Fruit fly (Drosophila melanogaster) whole organism, prepupa: ENCODE results near the gene CG14043.
A peak's percentile ranks its signal among the peaks of the same experiment; 100 is the strongest.

Experiments used
- Blimp-1 ChIP-seq: fragments of 200-800 bp; sonication (Bioruptor generic); optimal IDR thresholded peaks from 3 replicates; lab custom pipeline; 2017; ENCODE audit warnings: missing biosample characterization, missing genetic modification characterization, mild to moderate bottlenecking, moderate library complexity, missing genetic modification reagents
- CG10631 ChIP-seq: fragments of 200-800 bp; sonication (Bioruptor generic); optimal IDR thresholded peaks from 2 replicates; lab custom pipeline; 2016; ENCODE audit warnings: missing biosample characterization, missing genetic modification characterization
- CG11902 ChIP-seq: fragments of 200-800 bp; sonication (Bioruptor generic); optimal IDR thresholded peaks from 3 replicates; lab custom pipeline; 2016; ENCODE audit warnings: missing biosample characterization, missing genetic modification characterization
- CG15336 ChIP-seq: fragments of 200-800 bp; sonication (Bioruptor generic); IDR thresholded peaks from 2 replicates; pipeline ENCODE4 v1.3.6; 2022; ENCODE audit warnings: missing biosample characterization, missing genetic modification characterization
- CG16779 ChIP-seq: fragments of 200-800 bp; sonication (Bioruptor generic); optimal IDR thresholded peaks from 3 replicates; lab custom pipeline; 2017; ENCODE audit warnings: missing biosample characterization, mild to moderate bottlenecking, missing genetic modification characterization
- CG3032 ChIP-seq: fragments of 200-800 bp; optimal IDR thresholded peaks from 2 replicates; lab custom pipeline; 2019; ENCODE audit warnings: missing biosample characterization, mild to moderate bottlenecking, missing genetic modification characterization, moderate library complexity
- CG31627 ChIP-seq: fragments of 200-800 bp; sonication (Bioruptor generic); optimal IDR thresholded peaks from 3 replicates; lab custom pipeline; 2016; ENCODE audit warnings: missing biosample characterization, missing genetic modification characterization
- CG32006 ChIP-seq: fragments of 200-800 bp; sonication (Bioruptor generic); optimal IDR thresholded peaks from 3 replicates; lab custom pipeline; 2017; ENCODE audit warnings: missing biosample characterization, mild to moderate bottlenecking, missing genetic modification characterization
- CG3919 ChIP-seq: fragments of 200-800 bp; sonication (Bioruptor generic); optimal IDR thresholded peaks from 3 replicates; lab custom pipeline; 2016; ENCODE audit warnings: missing biosample characterization, missing genetic modification characterization
- CG6163 ChIP-seq: fragments of 200-800 bp; sonication (Bioruptor generic); IDR thresholded peaks from 3 replicates; pipeline ENCODE4 v1.3.6; 2022; ENCODE audit warnings: missing biosample characterization, missing genetic modification characterization
- CG6276 ChIP-seq: fragments of 200-800 bp; sonication (Bioruptor generic); optimal IDR thresholded peaks from 2 replicates; lab custom pipeline; 2017; ENCODE audit warnings: missing biosample characterization, mild to moderate bottlenecking, missing genetic modification characterization
- CG6854 ChIP-seq: fragments of 200-800 bp; sonication (Bioruptor generic); optimal IDR thresholded peaks from 2 replicates; lab custom pipeline; 2017; ENCODE audit warnings: missing biosample characterization, mild to moderate bottlenecking, missing genetic modification characterization
- CG7368 ChIP-seq: fragments of 200-800 bp; sonication (Bioruptor generic); optimal IDR thresholded peaks from 3 replicates; lab custom pipeline; 2016; ENCODE audit warnings: missing biosample characterization, missing genetic modification characterization
- CG8119 ChIP-seq: fragments of 200-800 bp; sonication (Bioruptor generic); IDR thresholded peaks from 3 replicates; pipeline ENCODE4 v1.3.6; 2022; ENCODE audit warnings: missing biosample characterization, missing genetic modification characterization
- CG9139 ChIP-seq: fragments of 200-800 bp; sonication (Bioruptor generic); optimal IDR thresholded peaks from 3 replicates; lab custom pipeline; 2017; ENCODE audit warnings: missing biosample characterization, mild to moderate bottlenecking, missing genetic modification characterization
- Eip75B ChIP-seq: fragments of 200-800 bp; sonication (Bioruptor generic); optimal IDR thresholded peaks from 3 replicates; lab custom pipeline; 2016; ENCODE audit warnings: missing biosample characterization, missing genetic modification characterization
- Eip78C ChIP-seq: fragments of 200-800 bp; sonication (Bioruptor generic); peaks from one replicate; lab custom pipeline; 2016; ENCODE audit warnings: missing biosample characterization, missing genetic modification characterization
- Ets21C ChIP-seq: fragments of 200-800 bp; sonication (Bioruptor generic); optimal IDR thresholded peaks from 3 replicates; lab custom pipeline; 2016; ENCODE audit warnings: missing biosample characterization, missing genetic modification characterization
- Gug ChIP-seq: fragments of 200-800 bp; sonication (Bioruptor generic); IDR thresholded peaks from 2 replicates; pipeline ENCODE4 v1.3.6; 2022; ENCODE audit warnings: missing biosample characterization, missing genetic modification characterization
- Hr38 ChIP-seq: sonication (Bioruptor generic); optimal IDR thresholded peaks from 2 replicates; lab custom pipeline; 2016; ENCODE audit warnings: missing biosample characterization, missing genetic modification characterization
- Hr39 ChIP-seq: fragments of 200-800 bp; sonication (Bioruptor generic); optimal IDR thresholded peaks from 2 replicates; lab custom pipeline; 2016; ENCODE audit warnings: missing biosample characterization, missing genetic modification characterization
- Hr4 ChIP-seq: fragments of 200-800 bp; sonication (Bioruptor generic); optimal IDR thresholded peaks from 3 replicates; lab custom pipeline; 2016; ENCODE audit warnings: missing biosample characterization, missing genetic modification characterization
- Lpt ChIP-seq: fragments of 200-800 bp; sonication (Bioruptor generic); optimal IDR thresholded peaks from 3 replicates; lab custom pipeline; 2016; ENCODE audit warnings: missing biosample characterization, missing genetic modification characterization
- Smox ChIP-seq: fragments of 200-800 bp; sonication (Bioruptor generic); optimal IDR thresholded peaks from 3 replicates; lab custom pipeline; 2016; ENCODE audit warnings: missing biosample characterization, missing genetic modification characterization
- acj6 ChIP-seq: fragments of 200-800 bp; sonication (Bioruptor generic); optimal IDR thresholded peaks from 3 replicates; lab custom pipeline; 2016; ENCODE audit warnings: missing biosample characterization, missing genetic modification characterization
- cyc ChIP-seq: fragments of 200-800 bp; sonication (Bioruptor generic); optimal IDR thresholded peaks from 3 replicates; lab custom pipeline; 2016; ENCODE audit warnings: missing biosample characterization, missing genetic modification characterization
- dac ChIP-seq: fragments of 200-800 bp; sonication (Bioruptor generic); optimal IDR thresholded peaks from 2 replicates; lab custom pipeline; 2017; ENCODE audit warnings: missing biosample characterization, mild to moderate bottlenecking, missing genetic modification characterization
- dsx ChIP-seq: fragments of 200-800 bp; optimal IDR thresholded peaks from 3 replicates; lab custom pipeline; 2019; ENCODE audit warnings: missing biosample characterization, mild to moderate bottlenecking, missing genetic modification characterization, moderate library complexity; ENCODE audit not compliant: poor library complexity, severe bottlenecking
- eg ChIP-seq: fragments of 200-800 bp; sonication (Bioruptor generic); IDR thresholded peaks from 3 replicates; pipeline ENCODE4 v1.3.6; 2022; ENCODE audit warnings: missing biosample characterization, missing genetic modification characterization
- esn ChIP-seq: fragments of 200-800 bp; sonication (Bioruptor generic); optimal IDR thresholded peaks from 2 replicates; lab custom pipeline; 2016; ENCODE audit warnings: missing biosample characterization, mild to moderate bottlenecking, missing genetic modification characterization, moderate library complexity
- fd59A ChIP-seq: fragments of 200-800 bp; sonication (Bioruptor generic); optimal IDR thresholded peaks from 2 replicates; lab custom pipeline; 2017; ENCODE audit warnings: missing biosample characterization, mild to moderate bottlenecking, missing genetic modification characterization, missing genetic modification reagents
- fd85E ChIP-seq: fragments of 200-800 bp; sonication (Bioruptor generic); optimal IDR thresholded peaks from 3 replicates; lab custom pipeline; 2016; ENCODE audit warnings: missing biosample characterization, missing genetic modification characterization
- fkh ChIP-seq: fragments of 200-800 bp; sonication (Bioruptor generic); optimal IDR thresholded peaks from 3 replicates; lab custom pipeline; 2017; ENCODE audit warnings: missing biosample characterization, mild to moderate bottlenecking, missing genetic modification characterization, moderate library complexity
- lz ChIP-seq: fragments of 200-800 bp; sonication (Bioruptor generic); optimal IDR thresholded peaks from 3 replicates; lab custom pipeline; 2016; ENCODE audit warnings: missing biosample characterization, missing genetic modification characterization
- net ChIP-seq: fragments of 200-800 bp; sonication (Bioruptor generic); optimal IDR thresholded peaks from 3 replicates; lab custom pipeline; 2016; ENCODE audit warnings: missing biosample characterization, missing genetic modification characterization
- salr ChIP-seq, 2 experiments: fragments of 200-800 bp; sonication (Bioruptor generic); optimal IDR thresholded peaks; 3 replicates each; lab custom pipeline; 2016 to 2018; ENCODE audit warnings: missing biosample characterization in 2 of 2, missing genetic modification characterization in 2 of 2, mild to moderate bottlenecking in 1 of 2
- topi ChIP-seq: fragments of 200-800 bp; sonication (Bioruptor generic); optimal IDR thresholded peaks from 3 replicates; lab custom pipeline; 2016; ENCODE audit warnings: missing biosample characterization, missing genetic modification characterization
- vri ChIP-seq: fragments of 200-800 bp; sonication (Bioruptor generic); optimal IDR thresholded peaks from 3 replicates; lab custom pipeline; 2016; ENCODE audit warnings: missing biosample characterization, mild to moderate bottlenecking, missing genetic modification characterization

CG14043 gene

DNA sequence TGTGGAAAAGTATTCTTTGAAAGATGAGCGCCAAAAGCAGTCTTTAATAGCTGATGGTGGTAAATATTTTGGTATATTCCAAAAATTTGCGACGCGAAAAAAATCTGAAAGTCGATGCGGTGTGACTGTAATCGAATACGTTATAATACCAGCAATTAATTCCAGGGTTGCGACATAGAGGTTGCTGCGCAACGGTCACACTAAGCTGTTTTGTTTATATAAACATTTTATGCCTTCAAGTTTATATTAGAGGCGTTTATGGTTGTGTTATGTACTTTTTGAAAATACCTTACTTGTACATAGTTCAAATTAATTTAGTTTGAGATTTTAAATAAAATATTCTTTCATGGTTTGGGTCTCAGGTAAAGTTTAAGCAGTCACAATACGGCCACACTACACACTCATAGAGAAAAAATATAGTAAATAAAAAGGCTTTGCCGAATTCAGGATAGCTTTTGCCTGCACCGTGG, at the start of gene CG14043:
Gene CG14043, plus strand, starts transcription at position 374 of the 470 bp plus-strand sequence.
- no peak for TF ChIP-seq CG7368 (GFP tag; lab: Kevin White, UChicago)
- no peak for TF ChIP-seq dac (GFP tag; lab: Kevin White, UChicago)
- no peak for TF ChIP-seq CG11902 (GFP tag; lab: Kevin White, UChicago)
- peak; percentile 31 for TF ChIP-seq CG31627 (GFP tag; lab: Kevin White, UChicago)
- peak; percentile 28 for TF ChIP-seq CG3032 (tag; lab: Kevin White, UChicago)
- no peak for TF ChIP-seq Gug (GFP tag; lab: Robert Waterston, UW)
- TF ChIP-seq esn (GFP tag; lab: Kevin White, UChicago), result peak; percentile 36
- TF ChIP-seq fd85E (GFP tag; lab: Kevin White, UChicago), result no peak
- peak; percentile 92 for TF ChIP-seq fkh
- TF ChIP-seq Hr39 (GFP tag; lab: Kevin White, UChicago), result no peak

DNA sequence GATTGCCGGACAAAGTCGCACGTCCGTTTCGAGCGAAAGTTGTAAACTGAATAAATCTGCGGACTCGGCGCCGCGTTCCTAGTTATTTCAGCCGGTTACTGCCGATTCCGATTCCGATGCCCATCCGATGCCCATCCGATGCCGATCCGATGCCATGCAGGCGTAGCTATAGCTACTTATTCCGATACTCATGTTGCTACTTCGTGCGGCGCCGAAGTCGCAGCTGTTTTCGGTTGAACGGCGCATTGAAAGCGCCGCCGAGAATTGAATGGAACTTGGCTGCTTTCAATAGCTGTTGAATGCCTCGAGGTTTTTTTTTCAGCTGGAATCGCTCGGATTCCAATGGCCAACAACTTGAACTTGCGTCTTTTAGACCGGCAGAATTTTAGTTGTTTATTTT, 43.2 kb upstream of the CG14043 start:
- TF ChIP-seq CG6163 (GFP tag; lab: Robert Waterston, UW) (0 out of 3 replicates have a peak, but pooled peaks have one; percentile 21), CG31627 (GFP tag; lab: Kevin White, UChicago) (no peak), Eip78C (GFP tag; lab: Kevin White, UChicago) (peak; percentile 30), CG16779 (peak; percentile 19), fd59A (GFP tag; lab: Kevin White, UChicago) (no peak), salr (GFP tag; optimal IDR thresholded peaks at IDR 0.05; lab: Kevin White, UChicago) (no peak), eg (GFP tag; lab: Robert Waterston, UW) (peak; percentile 42; the same call in 1 of the 3 replicates)

DNA sequence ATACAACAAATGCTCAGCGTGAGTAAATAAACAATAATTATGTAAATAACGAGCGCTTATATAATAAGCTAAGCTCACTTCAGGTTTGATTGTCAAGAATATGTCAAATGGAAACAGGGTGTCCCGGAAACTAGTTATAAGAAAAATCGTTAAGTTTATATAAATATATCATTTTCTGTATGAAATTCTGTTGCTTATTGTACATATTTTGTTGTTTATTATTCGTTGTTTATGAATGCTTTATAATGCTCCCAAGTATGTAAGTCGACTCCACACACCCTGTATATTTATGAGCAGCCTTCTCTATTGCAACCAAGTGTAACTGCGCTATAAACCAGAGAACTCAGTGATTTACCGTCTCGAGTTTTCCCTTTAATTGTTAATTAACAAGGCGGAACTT, 41.0 kb upstream of the CG14043 start:
- TF ChIP-seq CG15336 (GFP tag; lab: Robert Waterston, UW), result peak; percentile 66; the same call in 1 of the 2 replicates
- peak; percentile 11 for TF ChIP-seq CG32006 (GFP tag; lab: Kevin White, UChicago)
- no peak for TF ChIP-seq CG9139 (GFP tag; lab: Kevin White, UChicago)
- peak; percentile 61; the same call in 2 of the 3 replicates for TF ChIP-seq CG6163 (GFP tag; lab: Robert Waterston, UW)
- no peak for TF ChIP-seq Ets21C (GFP tag; lab: Kevin White, UChicago)
- TF ChIP-seq acj6 (GFP tag; lab: Kevin White, UChicago), result peak; percentile 9
- TF ChIP-seq vri (GFP tag; lab: Kevin White, UChicago), result no peak
- TF ChIP-seq Hr4, result peak; percentile 11
- peak; percentile 60; the same call in 2 of the 3 replicates for TF ChIP-seq CG8119
- peak; percentile 77 for TF ChIP-seq eg (GFP tag; lab: Robert Waterston, UW)
- no peak for TF ChIP-seq Lpt (GFP tag; lab: Kevin White, UChicago)
- TF ChIP-seq topi, result no peak
- no peak for TF ChIP-seq cyc (GFP tag; lab: Kevin White, UChicago)
- peak; percentile 56 for TF ChIP-seq Eip78C (GFP tag; lab: Kevin White, UChicago)

DNA sequence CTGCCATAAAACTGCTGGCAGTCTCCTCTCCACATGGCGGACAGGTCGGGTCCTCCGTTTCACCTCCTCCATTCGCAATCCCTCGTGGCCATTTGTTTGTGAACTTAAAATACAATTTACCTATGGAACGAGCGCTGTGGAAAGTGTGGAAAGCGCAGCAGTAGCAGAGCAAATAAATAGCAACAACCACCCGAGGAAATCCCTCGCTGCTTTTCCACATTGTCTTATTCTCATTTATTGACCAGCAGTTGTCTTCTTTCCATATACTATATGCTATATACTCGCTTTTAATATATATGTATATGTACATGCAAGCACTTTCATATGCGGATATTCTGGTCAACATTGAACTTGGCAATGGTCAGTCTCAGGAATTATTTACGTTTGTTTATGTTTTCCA, 39.2 kb upstream of the CG14043 start, which contains the start of gene hoe1:
Gene hoe1, minus strand, starts transcription at position 101 of the 400 bp plus-strand sequence.
- TF ChIP-seq CG8119 (no peak), eg (GFP tag; lab: Robert Waterston, UW) (no peak), CG6163 (GFP tag; lab: Robert Waterston, UW) (no peak), Eip75B (no peak)

DNA sequence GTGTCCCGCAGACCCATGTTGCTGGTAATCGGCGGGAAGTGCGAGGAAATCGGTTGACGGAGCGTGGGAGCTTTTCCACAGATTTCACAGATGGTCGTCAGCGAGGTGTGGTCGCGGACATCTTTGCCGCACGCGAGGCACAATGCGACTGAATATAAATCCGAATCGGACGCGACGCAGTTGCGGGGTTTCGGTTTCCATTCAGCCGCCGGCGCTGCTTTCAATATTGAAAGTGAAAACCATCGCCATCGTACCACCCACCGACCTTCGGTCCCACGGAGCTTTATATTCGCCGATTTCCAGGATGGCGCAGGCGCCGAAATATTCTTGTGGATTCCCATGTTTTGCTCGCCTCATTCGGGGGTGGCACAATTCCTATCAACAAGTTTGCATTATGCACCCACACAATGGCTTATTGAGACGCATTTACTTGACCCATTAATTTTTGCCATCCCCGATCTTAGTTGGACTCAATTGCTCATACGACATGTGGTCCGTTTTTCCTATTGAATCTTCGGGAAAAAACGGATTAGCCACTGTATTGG, 35.1 kb upstream of the CG14043 start, which contains the start of gene hoe2:
Gene hoe2, minus strand, starts transcription at position 126 of the 545 bp plus-strand sequence.
- no peak for TF ChIP-seq CG9139 (GFP tag; lab: Kevin White, UChicago)
- TF ChIP-seq net (GFP tag; lab: Kevin White, UChicago), result no peak
- no peak for TF ChIP-seq Lpt (GFP tag; lab: Kevin White, UChicago)
- no peak for TF ChIP-seq CG10631
- no peak for TF ChIP-seq lz (GFP tag; lab: Kevin White, UChicago)
- no peak for TF ChIP-seq dsx (GFP tag; lab: Kevin White, UChicago)
- TF ChIP-seq CG6276 (GFP tag; lab: Kevin White, UChicago), result no peak
- no peak for TF ChIP-seq CG15336 (GFP tag; lab: Robert Waterston, UW)
- no peak for TF ChIP-seq CG6854 (GFP tag; lab: Kevin White, UChicago)
- no peak for TF ChIP-seq CG3919 (GFP tag; lab: Kevin White, UChicago)
- TF ChIP-seq CG11902 (GFP tag; lab: Kevin White, UChicago), result no peak
- no peak for TF ChIP-seq vri (GFP tag; lab: Kevin White, UChicago)
- no peak for TF ChIP-seq topi
- TF ChIP-seq Hr38, result no peak
- no peak for TF ChIP-seq Blimp-1 (GFP tag; lab: Kevin White, UChicago)
- TF ChIP-seq Smox (GFP tag; lab: Kevin White, UChicago), result no peak
